Worm (Caenorhabditis elegans) whole organism, L4/young adult: ENCODE data around the gene C30H6.12.

Experiments used
- W03F9.2 ChIP-seq: fragments of 150-350 bp; optimal IDR thresholded peaks from 2 replicates; lab custom pipeline; 2014; ENCODE audit warnings: missing biosample characterization, missing genetic modification characterization
- him-1 ChIP-seq: sonication (generic microtip); optimal IDR thresholded peaks from 2 replicates; lab custom pipeline; 2016; ENCODE audit warnings: missing genotype, missing genetic modification reagents, missing genetic modification characterization, missing compliant biosample characterization

ce11 chrIV:17417723-17418122 lies 34.6 kb downstream of the C30H6.12 start, which contains the start of gene npr-26:
- TF ChIP-seq him-1 (tag; lab: Kevin White, UChicago) (no peak), W03F9.2 (no peak)
